Worm (Caenorhabditis elegans): ENCODE measurements around the gene cku-70.

Gene cku-70

ce11 chrIII:11157916-11158315 lies 3.3 kb downstream of the cku-70 start:
- TF ChIP-seq T23F11.4 (GFP tag; optimal IDR thresholded peaks at IDR 0.05): no peak
- TF ChIP-seq nfya-1 (tag; optimal IDR thresholded peaks at IDR 0.05): peak; percentile 67

- TF ChIP-seq pha-2 (tag; optimal IDR thresholded peaks at IDR 0.05): no peak
- no peak for TF ChIP-seq zip-5 (tag; optimal IDR thresholded peaks at IDR 0.05)
- TF ChIP-seq ceh-45 (GFP tag; IDR thresholded peaks at IDR 0.05): no peak
- no peak for TF ChIP-seq fkh-6 (tag; optimal IDR thresholded peaks at IDR 0.05)
- TF ChIP-seq hlh-6 (tag; optimal IDR thresholded peaks at IDR 0.05): no peak
- no peak for TF ChIP-seq ttx-3 (tag; optimal IDR thresholded peaks at IDR 0.05)
- TF ChIP-seq ceh-2 (tag; optimal IDR thresholded peaks at IDR 0.05): no peak
Observed at ce11 chrIII:11169680-11170079, 15.1 kb downstream of the cku-70 start.

- TF ChIP-seq ceh-9 (tag; optimal IDR thresholded peaks at IDR 0.05) (no peak), tbx-2 (tag; optimal IDR thresholded peaks at IDR 0.05) (no peak), syd-9 (tag; optimal IDR thresholded peaks at IDR 0.05) (no peak), elt-4 (tag; optimal IDR thresholded peaks at IDR 0.05) (no peak), lin-11 (tag; optimal IDR thresholded peaks at IDR 0.05) (no peak), pha-4 (tag; optimal IDR thresholded peaks at IDR 0.05) (no peak), tbx-7 (tag; optimal IDR thresholded peaks at IDR 0.05) (no peak), ceh-45 (GFP tag; IDR thresholded peaks at IDR 0.05) (no peak), mec-3 (tag; optimal IDR thresholded peaks at IDR 0.05; ENCODE audit: borderline replicate concordance) (no peak), ceh-2 (tag; optimal IDR thresholded peaks at IDR 0.05) (no peak), pat-9 (tag; optimal IDR thresholded peaks at IDR 0.05) (no peak), ceh-19 (GFP tag; optimal IDR thresholded peaks at IDR 0.05) (no peak), hlh-6 (tag; optimal IDR thresholded peaks at IDR 0.05) (no peak), elt-2 (tag; optimal IDR thresholded peaks at IDR 0.05) (no peak), dve-1 (tag; optimal IDR thresholded peaks at IDR 0.05) (no peak), che-1 (tag; optimal IDR thresholded peaks at IDR 0.05) (no peak), pha-2 (tag; optimal IDR thresholded peaks at IDR 0.05) (no peak)
Observed at ce11 chrIII:11170509-11170908, 15.9 kb downstream of the cku-70 start.

ce11 chrIII:11172232-11172713 lies 17.6 kb downstream of the cku-70 start:
- no peak for TF ChIP-seq unc-86 (tag; optimal IDR thresholded peaks at IDR 0.05)
- peak; percentile 27 for TF ChIP-seq ceh-48 (tag; optimal IDR thresholded peaks at IDR 0.05)

- no peak for TF ChIP-seq pha-2 (tag; optimal IDR thresholded peaks at IDR 0.05)
Observed at ce11 chrIII:11175642-11176217, 21.1 kb downstream of the cku-70 start.

ce11 chrIII:11185483-11186115 lies 31.0 kb downstream of the cku-70 start:
- TF ChIP-seq ceh-45 (GFP tag; IDR thresholded peaks at IDR 0.05) (no peak), dve-1 (tag; optimal IDR thresholded peaks at IDR 0.05) (no peak), ceh-34 (tag; optimal IDR thresholded peaks at IDR 0.05) (peak; percentile 20), Y22D7AL.16 (tag; optimal IDR thresholded peaks at IDR 0.05) (no peak), ama-1 (optimal IDR thresholded peaks at IDR 0.05) (no peak)

- no peak for TF ChIP-seq pha-2 (tag; optimal IDR thresholded peaks at IDR 0.05)
- TF ChIP-seq fax-1 (tag; optimal IDR thresholded peaks at IDR 0.05): no peak
- TF ChIP-seq lin-11 (tag; optimal IDR thresholded peaks at IDR 0.05): no peak
- no peak for TF ChIP-seq ahr-1 (tag; optimal IDR thresholded peaks at IDR 0.05)
- TF ChIP-seq K09A11.1 (tag; optimal IDR thresholded peaks at IDR 0.05; ENCODE audit: insufficient read depth): no peak
Observed at ce11 chrIII:11188132-11188531, 33.5 kb downstream of the cku-70 start.
